Fruit fly (Drosophila melanogaster) S2 (cell line): ENCODE results near the gene AsnS.

Experiments
- CG8478 ChIP-seq: fragments of >200 bp; optimal IDR thresholded peaks from 2 replicates; lab custom pipeline; 2018
- CTCF ChIP-seq, 2 experiments: fragments of >200 bp; optimal IDR thresholded peaks; 2 replicates each; lab custom pipeline; 2018

- TF ChIP-seq CTCF (optimal IDR thresholded peaks at IDR 0.05; lab: Kevin White, UChicago) = no peak
- no peak for TF ChIP-seq CG8478 (lab: Kevin White, UChicago)
These were observed 36.7 kb upstream of the AsnS start, which contains the start of gene CG10565 for dm6 chr3L:21136253-21136652.
